Fruit fly (Drosophila melanogaster) whole organism, embryonic: Measurements from ENCODE around the gene CG10863.
A peak's percentile ranks its signal among the peaks of the same experiment; 100 is the strongest.

Source experiments
- Ada2b ChIP-seq: fragments of 200-800 bp; sonication (Bioruptor generic); IDR thresholded peaks from 2 replicates; pipeline ENCODE4 v1.3.6; 2022; ENCODE audit warnings: missing biosample characterization, missing genetic modification characterization
- Antp ChIP-seq: fragments of 200-800 bp; sonication (Bioruptor generic); optimal IDR thresholded peaks from 3 replicates; lab custom pipeline; 2016; ENCODE audit warnings: missing biosample characterization, missing genetic modification characterization
- Asciz ChIP-seq: fragments of 200-800 bp; sonication (Bioruptor generic); optimal IDR thresholded peaks from 2 replicates; lab custom pipeline; 2017; ENCODE audit warnings: missing biosample characterization, mild to moderate bottlenecking, missing genetic modification characterization, missing genetic modification reagents
- BtbVII ChIP-seq: fragments of 200-800 bp; sonication (Bioruptor generic); optimal IDR thresholded peaks from 3 replicates; lab custom pipeline; 2017; ENCODE audit warnings: missing biosample characterization, mild to moderate bottlenecking, missing genetic modification characterization
- CG10462 ChIP-seq: fragments of 200-800 bp; sonication (Bioruptor generic); optimal IDR thresholded peaks from 2 replicates; lab custom pipeline; 2016; ENCODE audit warnings: missing biosample characterization, missing genetic modification characterization
- CG10979 ChIP-seq: fragments of 200-800 bp; sonication (Bioruptor generic); optimal IDR thresholded peaks from 2 replicates; lab custom pipeline; 2018; ENCODE audit warnings: missing biosample characterization, mild to moderate bottlenecking, missing genetic modification characterization, moderate library complexity
- CG11398 ChIP-seq: fragments of 200-800 bp; sonication (Bioruptor generic); optimal IDR thresholded peaks from 2 replicates; lab custom pipeline; 2016; ENCODE audit warnings: missing biosample characterization, missing genetic modification characterization
- CG12236 ChIP-seq: fragments of 200-800 bp; sonication (Bioruptor generic); optimal IDR thresholded peaks from 2 replicates; lab custom pipeline; 2016; ENCODE audit warnings: missing biosample characterization, missing genetic modification characterization
- CG18262 ChIP-seq: fragments of 200-800 bp; optimal IDR thresholded peaks from 3 replicates; lab custom pipeline; 2019; ENCODE audit warnings: missing biosample characterization, mild to moderate bottlenecking, missing genetic modification characterization, moderate library complexity
- CG2116 ChIP-seq: fragments of 200-800 bp; sonication (Bioruptor generic); optimal IDR thresholded peaks from 3 replicates; lab custom pipeline; 2018; ENCODE audit warnings: missing biosample characterization, mild to moderate bottlenecking, missing genetic modification characterization
- CG32772 ChIP-seq: fragments of 200-800 bp; sonication (Bioruptor generic); IDR thresholded peaks from 2 replicates; pipeline ENCODE4 v1.3.6; 2022; ENCODE audit warnings: missing biosample characterization, missing genetic modification characterization
- CG3838 ChIP-seq: fragments of 200-800 bp; sonication (Bioruptor generic); optimal IDR thresholded peaks from 3 replicates; lab custom pipeline; 2016; ENCODE audit warnings: missing biosample characterization, missing genetic modification characterization
- CG43689 ChIP-seq: fragments of 200-800 bp; sonication (Bioruptor generic); IDR thresholded peaks from 2 replicates; pipeline ENCODE4 v1.3.6; 2022; ENCODE audit warnings: missing biosample characterization, missing genetic modification characterization
- CG4424 ChIP-seq: fragments of 200-800 bp; sonication (Bioruptor generic); optimal IDR thresholded peaks from 3 replicates; lab custom pipeline; 2016; ENCODE audit warnings: missing biosample characterization, missing genetic modification characterization
- CG4617 ChIP-seq: fragments of 200-800 bp; sonication (Bioruptor generic); optimal IDR thresholded peaks from 3 replicates; lab custom pipeline; 2016; ENCODE audit warnings: missing biosample characterization, missing genetic modification characterization, borderline replicate concordance
- CG4820 ChIP-seq: fragments of 200-800 bp; sonication (Bioruptor generic); optimal IDR thresholded peaks from 3 replicates; lab custom pipeline; 2016; ENCODE audit warnings: missing biosample characterization, missing genetic modification characterization
- CG5245 ChIP-seq: fragments of 200-800 bp; sonication (Bioruptor generic); optimal IDR thresholded peaks from 3 replicates; lab custom pipeline; 2016; ENCODE audit warnings: missing biosample characterization, missing genetic modification characterization
- CG7745 ChIP-seq: fragments of 200-800 bp; sonication (Bioruptor generic); optimal IDR thresholded peaks from 2 replicates; lab custom pipeline; 2018; ENCODE audit warnings: missing biosample characterization, mild to moderate bottlenecking, missing genetic modification characterization, moderate library complexity
- CG8388 ChIP-seq: fragments of 200-800 bp; sonication (Bioruptor generic); optimal IDR thresholded peaks from 2 replicates; lab custom pipeline; 2019; ENCODE audit warnings: missing biosample characterization, mild to moderate bottlenecking, missing genetic modification characterization, moderate library complexity
- CG8944 ChIP-seq: fragments of 200-800 bp; sonication (Bioruptor generic); optimal IDR thresholded peaks from 3 replicates; lab custom pipeline; 2016; ENCODE audit warnings: missing biosample characterization, missing genetic modification characterization
- CG9797 ChIP-seq: fragments of 200-800 bp; sonication (Bioruptor generic); optimal IDR thresholded peaks from 3 replicates; lab custom pipeline; 2018; ENCODE audit warnings: missing biosample characterization, mild to moderate bottlenecking, missing genetic modification characterization
- CG9932 ChIP-seq: fragments of 200-800 bp; sonication (Bioruptor generic); IDR thresholded peaks from 2 replicates; pipeline ENCODE4 v1.3.6; 2022; ENCODE audit warnings: missing biosample characterization, missing genetic modification characterization
- Elba2 ChIP-seq: fragments of 200-800 bp; sonication (Bioruptor generic); optimal IDR thresholded peaks from 3 replicates; lab custom pipeline; 2016; ENCODE audit warnings: missing biosample characterization, missing genetic modification characterization
- Ets65A ChIP-seq: fragments of 200-800 bp; sonication (Bioruptor generic); peaks from one replicate; lab custom pipeline; 2016; ENCODE audit warnings: missing biosample characterization, missing genetic modification characterization
- Fer2 ChIP-seq: fragments of 200-800 bp; sonication (Bioruptor generic); optimal IDR thresholded peaks from 2 replicates; lab custom pipeline; 2018; ENCODE audit warnings: missing biosample characterization, mild to moderate bottlenecking, missing genetic modification characterization, moderate library complexity
- H2.0 ChIP-seq: fragments of 200-800 bp; sonication (Bioruptor generic); IDR thresholded peaks from 2 replicates; pipeline ENCODE4 v1.3.6; 2022; ENCODE audit warnings: missing biosample characterization, missing genetic modification characterization
- Hey ChIP-seq: fragments of 200-800 bp; sonication (Bioruptor generic); optimal IDR thresholded peaks from 3 replicates; lab custom pipeline; 2018; ENCODE audit warnings: missing biosample characterization, mild to moderate bottlenecking, missing genetic modification characterization
- HmgD ChIP-seq: fragments of 200-800 bp; sonication (Bioruptor generic); optimal IDR thresholded peaks from 3 replicates; lab custom pipeline; 2016; ENCODE audit warnings: missing biosample characterization, missing genetic modification characterization
- Hr3 ChIP-seq: fragments of 200-800 bp; sonication (Bioruptor generic); optimal IDR thresholded peaks from 3 replicates; lab custom pipeline; 2016; ENCODE audit warnings: missing biosample characterization, missing genetic modification characterization
- Hsf ChIP-seq: fragments of 200-800 bp; sonication (Bioruptor generic); optimal IDR thresholded peaks from 3 replicates; lab custom pipeline; 2016; ENCODE audit warnings: missing biosample characterization, missing genetic modification characterization
- Mrtf ChIP-seq: fragments of 200-800 bp; sonication (Bioruptor generic); IDR thresholded peaks from 3 replicates; pipeline ENCODE4 v1.3.6; 2022; ENCODE audit warnings: missing biosample characterization, missing genetic modification characterization
- NfI ChIP-seq: fragments of 200-800 bp; sonication (Bioruptor generic); optimal IDR thresholded peaks from 3 replicates; lab custom pipeline; 2018; ENCODE audit warnings: missing biosample characterization, mild to moderate bottlenecking, missing genetic modification characterization, moderate library complexity
- Ssrp ChIP-seq: fragments of 200-800 bp; sonication (Bioruptor generic); optimal IDR thresholded peaks from 2 replicates; lab custom pipeline; 2018; ENCODE audit warnings: missing biosample characterization, mild to moderate bottlenecking, missing genetic modification characterization, moderate library complexity
- Usf ChIP-seq: fragments of 200-800 bp; sonication (Bioruptor generic); optimal IDR thresholded peaks from 2 replicates; lab custom pipeline; 2017; ENCODE audit warnings: missing genotype, missing biosample characterization, missing genetic modification characterization
- aop ChIP-seq: fragments of 200-800 bp; sonication (Bioruptor generic); IDR thresholded peaks from 2 replicates; pipeline ENCODE4 v1.3.6; 2022; ENCODE audit warnings: missing biosample characterization, missing genetic modification characterization
- bcd ChIP-seq: fragments of 200-800 bp; sonication (Bioruptor generic); optimal IDR thresholded peaks from 2 replicates; lab custom pipeline; 2017; ENCODE audit warnings: missing biosample characterization, mild to moderate bottlenecking, missing genetic modification characterization
- crp ChIP-seq, 2 experiments: fragments of 200-800 bp; sonication (Bioruptor generic); optimal IDR thresholded peaks; 2 replicates in 1 of 2; 3 replicates in 1 of 2; lab custom pipeline; 2017; ENCODE audit warnings: missing biosample characterization in 2 of 2, missing genetic modification characterization in 2 of 2, mild to moderate bottlenecking in 1 of 2, moderate library complexity in 1 of 2
- dysf ChIP-seq: fragments of 200-800 bp; sonication (Bioruptor generic); IDR thresholded peaks from 3 replicates; pipeline ENCODE4 v1.3.6; 2022; ENCODE audit warnings: missing biosample characterization, missing genetic modification characterization
- fd3F ChIP-seq: fragments of 200-800 bp; sonication (Bioruptor generic); optimal IDR thresholded peaks from 2 replicates; lab custom pipeline; 2018; ENCODE audit warnings: missing biosample characterization, mild to moderate bottlenecking, missing genetic modification characterization, moderate library complexity
- kni ChIP-seq: fragments of 200-800 bp; sonication (Bioruptor generic); optimal IDR thresholded peaks from 3 replicates; lab custom pipeline; 2017; ENCODE audit warnings: mild to moderate bottlenecking, missing biosample characterization, missing genetic modification reagents, missing genetic modification characterization
- lmd ChIP-seq: fragments of 200-800 bp; sonication (Bioruptor generic); IDR thresholded peaks from 2 replicates; pipeline ENCODE4 v1.3.6; 2022; ENCODE audit warnings: missing biosample characterization, missing genetic modification characterization
- otp ChIP-seq: fragments of 200-800 bp; sonication (Bioruptor generic); IDR thresholded peaks from 3 replicates; pipeline ENCODE4, ENCODE4 v1.3.6; 2022; ENCODE audit warnings: missing biosample characterization, missing genetic modification characterization
- ranshi ChIP-seq: fragments of 200-800 bp; sonication (Bioruptor generic); IDR thresholded peaks from 2 replicates; pipeline ENCODE4 v1.3.6; 2022; ENCODE audit warnings: missing biosample characterization, missing genetic modification characterization
- sc ChIP-seq, 3 experiments: fragments of >200 bp in 2 of 3; fragments of 200-800 bp in 1 of 3; sonication (Bioruptor generic) in 1 of 3; optimal IDR thresholded peaks; 2 replicates in 2 of 3; 3 replicates in 1 of 3; lab custom pipeline; 2017; ENCODE audit warnings: mild to moderate bottlenecking in 1 of 3, missing biosample characterization in 1 of 3, missing genetic modification characterization in 1 of 3, missing genetic modification reagents in 1 of 3
- sens ChIP-seq: fragments of 200-800 bp; sonication (Bioruptor generic); peaks from one replicate; lab custom pipeline; 2016; ENCODE audit warnings: missing biosample characterization, missing genetic modification characterization
- shn ChIP-seq: fragments of 200-800 bp; sonication (Bioruptor generic); optimal IDR thresholded peaks from 3 replicates; lab custom pipeline; 2016; ENCODE audit warnings: missing biosample characterization, missing genetic modification characterization
- sr ChIP-seq: fragments of 200-800 bp; sonication (Bioruptor generic); IDR thresholded peaks from 3 replicates; pipeline ENCODE4 v1.3.6; 2022; ENCODE audit warnings: missing biosample characterization, missing genetic modification characterization
- stc ChIP-seq: fragments of 200-800 bp; sonication (Bioruptor generic); IDR thresholded peaks from 2 replicates; pipeline ENCODE4 v1.3.6; 2022; ENCODE audit warnings: missing biosample characterization, missing genetic modification characterization
- sug ChIP-seq: fragments of 200-800 bp; optimal IDR thresholded peaks from 2 replicates; lab custom pipeline; 2019; ENCODE audit warnings: missing biosample characterization, mild to moderate bottlenecking, missing genetic modification characterization, moderate library complexity
- zf30C ChIP-seq: fragments of 200-800 bp; sonication (Bioruptor generic); optimal IDR thresholded peaks from 3 replicates; lab custom pipeline; 2018; ENCODE audit warnings: missing biosample characterization, mild to moderate bottlenecking, missing genetic modification characterization

The CG10863 gene

DNA sequence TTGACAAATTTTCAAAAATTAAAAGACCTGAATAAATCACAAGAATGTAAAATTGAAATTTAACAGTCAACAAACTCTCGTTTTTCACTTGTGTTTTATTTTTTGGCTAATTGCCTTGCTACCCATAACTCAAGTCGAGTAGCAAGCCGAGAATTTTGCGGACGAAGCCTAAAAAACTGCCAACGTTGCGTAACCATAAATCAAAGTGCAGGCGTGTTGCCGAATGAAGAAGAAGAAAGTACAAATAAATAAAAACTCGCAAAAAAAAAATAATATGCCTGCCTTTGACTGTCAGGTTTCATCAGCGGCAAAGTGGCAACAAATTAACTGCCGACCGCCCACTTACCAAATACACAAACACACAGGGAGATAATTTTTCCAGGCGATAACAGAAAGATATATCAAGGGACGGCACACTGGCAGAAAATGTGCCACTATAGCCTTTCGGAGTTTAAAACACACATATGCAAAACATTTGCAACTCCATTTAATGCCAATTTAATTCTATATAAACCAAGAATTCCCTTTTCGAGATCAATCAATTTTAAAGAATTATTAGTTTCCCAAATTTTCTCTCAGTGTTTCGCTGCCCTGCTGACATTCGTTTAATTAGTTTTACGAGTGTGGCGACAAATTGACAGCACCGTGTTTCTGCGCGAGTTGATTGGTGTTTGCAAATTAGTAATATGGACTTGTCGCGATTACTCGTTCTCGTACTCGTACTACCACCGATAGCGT lies 13.9 kb downstream of the CG10863 start (continued):
- TF ChIP-seq CG9797 (GFP tag; lab: Kevin White, UChicago) (no peak), CG43689 (GFP tag; lab: Robert Waterston, UW) (peak; percentile 75), Ada2b (GFP tag; lab: Robert Waterston, UW) (peak; percentile 85), CG12236 (GFP tag; lab: Kevin White, UChicago) (peak; percentile 35), Hsf (GFP tag; lab: Kevin White, UChicago) (peak; percentile 88), otp (GFP tag; lab: Robert Waterston, UW) (peak; percentile 77; the same call in 2 of the 3 replicates), crp (GFP tag; optimal IDR thresholded peaks at IDR 0.05; lab: Kevin White, UChicago) (peak in 1 of 2 experiments; percentile 37), Usf (GFP tag; lab: Kevin White, UChicago) (peak; percentile 74), CG8388 (GFP tag; lab: Kevin White, UChicago) (peak; percentile 56), fd3F (peak; percentile 89), CG32772 (GFP tag; lab: Robert Waterston, UW) (peak; percentile 78), sr (GFP tag; lab: Robert Waterston, UW) (0 out of 3 replicates have a peak, but pooled peaks have one; percentile 31), sens (GFP tag; lab: Kevin White, UChicago) (peak; percentile 95), stc (GFP tag; lab: Robert Waterston, UW) (peak; percentile 83), Hey (peak; percentile 78), CG2116 (GFP tag; lab: Kevin White, UChicago) (peak; percentile 45), shn (GFP tag; lab: Kevin White, UChicago) (peak; percentile 55), CG18262 (tag; lab: Kevin White, UChicago) (no peak), Antp (GFP tag; lab: Kevin White, UChicago) (peak; percentile 79), Ssrp (tag; lab: Kevin White, UChicago) (peak; percentile 76), H2.0 (GFP tag; lab: Robert Waterston, UW) (peak; percentile 80), HmgD (GFP tag; lab: Kevin White, UChicago) (peak; percentile 18), CG5245 (GFP tag; lab: Kevin White, UChicago) (peak; percentile 39), CG8944 (GFP tag; lab: Kevin White, UChicago) (peak; percentile 86), sug (tag; lab: Kevin White, UChicago) (peak; percentile 86), CG9932 (peak; percentile 90), CG11398 (GFP tag; lab: Kevin White, UChicago) (peak; percentile 73), ranshi (GFP tag; lab: Robert Waterston, UW) (peak; percentile 85), aop (GFP tag; lab: Robert Waterston, UW) (no peak), dysf (GFP tag; lab: Robert Waterston, UW) (peak; percentile 90), CG4617 (GFP tag; lab: Kevin White, UChicago) (peak; percentile 22), Hr3 (GFP tag; lab: Kevin White, UChicago) (peak; percentile 78), CG10979 (tag; lab: Kevin White, UChicago) (no peak), CG10462 (peak; percentile 54), CG4424 (GFP tag; lab: Kevin White, UChicago) (peak; percentile 63), Elba2 (GFP tag; lab: Kevin White, UChicago) (no peak), lmd (peak; percentile 88), CG7745 (no peak), NfI (peak; percentile 92), Fer2 (tag; lab: Kevin White, UChicago) (peak; percentile 83), sc (optimal IDR thresholded peaks at IDR 0.05; lab: Kevin White, UChicago) (no peak), sc (GFP tag; optimal IDR thresholded peaks at IDR 0.05; lab: Kevin White, UChicago) (peak; percentile 26), bcd (GFP tag; lab: Kevin White, UChicago) (peak; percentile 85), Asciz (peak; percentile 65), BtbVII (GFP tag; lab: Kevin White, UChicago) (peak; percentile 89), Mrtf (GFP tag; lab: Robert Waterston, UW) (peak; percentile 78), CG3838 (peak; percentile 50), kni (no peak), zf30C (GFP tag; lab: Kevin White, UChicago) (peak; percentile 80), Ets65A (GFP tag; lab: Kevin White, UChicago) (peak; percentile 99), CG4820 (GFP tag; lab: Kevin White, UChicago) (peak; percentile 72)
